Worm (Caenorhabditis elegans) whole organism, L1 larva: ENCODE results near the gene C41A3.2.

Source experiments
- C16A3.4 ChIP-seq: fragments of 150-350 bp; optimal IDR thresholded peaks from 2 replicates; lab custom pipeline; 2014; ENCODE audit warnings: missing biosample characterization, missing genetic modification characterization
- C34B4.2 ChIP-seq: sonication (generic microtip); optimal IDR thresholded peaks from 2 replicates; lab custom pipeline; 2017; ENCODE audit warnings: mild to moderate bottlenecking, missing genetic modification characterization, missing compliant biosample characterization
- Y116A8C.19 ChIP-seq: sonication (generic microtip); optimal IDR thresholded peaks from 2 replicates; lab custom pipeline; 2016; ENCODE audit warnings: missing compliant biosample characterization, missing genetic modification characterization, borderline replicate concordance
- alr-1 ChIP-seq: fragments of 200-800 bp; sonication (Bioruptor generic); optimal IDR thresholded peaks from 2 replicates; lab custom pipeline; 2018; ENCODE audit warnings: borderline replicate concordance, mild to moderate bottlenecking, missing genetic modification characterization, missing compliant biosample characterization
- ama-1 ChIP-seq: fragments of 150-350 bp; optimal IDR thresholded peaks from 2 replicates; lab custom pipeline; 2014
- ceh-63 ChIP-seq: fragments of 200-800 bp; sonication (Bioruptor generic); optimal IDR thresholded peaks from 2 replicates; lab custom pipeline; 2018; ENCODE audit warnings: mild to moderate bottlenecking, missing genetic modification characterization, missing compliant biosample characterization
- ceh-8 ChIP-seq: fragments of 200-800 bp; sonication (Bioruptor generic); optimal IDR thresholded peaks from 2 replicates; lab custom pipeline; 2018; ENCODE audit warnings: mild to moderate bottlenecking, missing genetic modification characterization, moderate library complexity, missing compliant biosample characterization
- ceh-88 ChIP-seq: fragments of 200-800 bp; sonication (Bioruptor generic); IDR thresholded peaks from 2 replicates; pipeline ENCODE4 v1.3.6; 2022; ENCODE audit warnings: missing genetic modification characterization, missing compliant biosample characterization
- ceh-90 ChIP-seq: sonication (generic microtip); optimal IDR thresholded peaks from 2 replicates; lab custom pipeline; 2016; ENCODE audit warnings: missing genetic modification characterization, missing compliant biosample characterization
- ces-1 ChIP-seq: fragments of 150-350 bp; optimal IDR thresholded peaks from 2 replicates; lab custom pipeline; 2014; ENCODE audit warnings: missing biosample characterization, missing genetic modification reagents, missing genetic modification characterization
- dsc-1 ChIP-seq: sonication (generic microtip); optimal IDR thresholded peaks from 2 replicates; lab custom pipeline; 2016; ENCODE audit warnings: mild to moderate bottlenecking, missing genetic modification characterization, missing compliant biosample characterization
- efl-1 ChIP-seq, 4 experiments: fragments of 150-350 bp; optimal IDR thresholded peaks in 3 of 4; peaks in 1 of 4; 1 replicate in 1 of 4; 2 replicates in 3 of 4; lab custom pipeline; 2014; ENCODE audit warnings: missing biosample characterization in 2 of 4, missing genetic modification characterization in 2 of 4, missing genetic modification reagents in 2 of 4
- efl-3 ChIP-seq: fragments of 200-800 bp; sonication (Bioruptor generic); optimal IDR thresholded peaks from 2 replicates; lab custom pipeline; 2018; ENCODE audit warnings: mild to moderate bottlenecking, missing genetic modification characterization, missing compliant biosample characterization
- egl-13 ChIP-seq: sonication (generic microtip); optimal IDR thresholded peaks from 2 replicates; lab custom pipeline; 2016; ENCODE audit warnings: missing genotype, missing genetic modification reagents, missing genetic modification characterization, missing compliant biosample characterization
- egl-27 ChIP-seq, 2 experiments: fragments of 150-350 bp in 1 of 2; sonication (generic microtip); optimal IDR thresholded peaks; 3 replicates each; lab custom pipeline; 2017 to 2018; ENCODE audit warnings: missing biosample characterization in 2 of 2, missing genetic modification characterization in 2 of 2, missing genetic modification reagents in 2 of 2
- elt-2 ChIP-seq: sonication (generic microtip); optimal IDR thresholded peaks from 2 replicates; lab custom pipeline; 2016; ENCODE audit warnings: missing genetic modification characterization, mild to moderate bottlenecking, inconsistent platforms, missing compliant biosample characterization, missing genetic modification reagents
- ets-5 ChIP-seq: fragments of 200-800 bp; sonication (Bioruptor generic); IDR thresholded peaks from 2 replicates; pipeline ENCODE4 v1.3.6; 2022; ENCODE audit warnings: missing genetic modification characterization, missing compliant biosample characterization
- fkh-10 ChIP-seq: sonication (generic microtip); optimal IDR thresholded peaks from 2 replicates; lab custom pipeline; 2017; ENCODE audit warnings: missing biosample characterization, missing genetic modification reagents, missing genetic modification characterization
- fkh-4 ChIP-seq: sonication (generic microtip); optimal IDR thresholded peaks from 2 replicates; lab custom pipeline; 2016; ENCODE audit warnings: missing compliant biosample characterization, missing genetic modification characterization, borderline replicate concordance
- fos-1 ChIP-seq: fragments of 150-350 bp; optimal IDR thresholded peaks from 2 replicates; lab custom pipeline; 2014; ENCODE audit warnings: missing biosample characterization, missing genetic modification characterization
- grh-1 ChIP-seq: fragments of 200-800 bp; sonication (Bioruptor generic); IDR thresholded peaks from 2 replicates; pipeline ENCODE4 v1.3.6; 2022; ENCODE audit warnings: missing genetic modification reagents, missing genetic modification characterization, missing compliant biosample characterization
- irx-1 ChIP-seq: sonication (generic microtip); optimal IDR thresholded peaks from 2 replicates; lab custom pipeline; 2016; ENCODE audit warnings: missing genetic modification characterization, missing compliant biosample characterization
- jun-1 ChIP-seq: fragments of 150-350 bp; optimal IDR thresholded peaks from 2 replicates; lab custom pipeline; 2014; ENCODE audit warnings: missing biosample characterization, missing genetic modification reagents, missing genetic modification characterization
- lin-39 ChIP-seq: fragments of 150-350 bp; optimal IDR thresholded peaks from 2 replicates; lab custom pipeline; 2014; ENCODE audit warnings: missing biosample characterization, missing genetic modification reagents, missing genetic modification characterization
- lir-3 ChIP-seq: sonication (generic microtip); optimal IDR thresholded peaks from 2 replicates; lab custom pipeline; 2016; ENCODE audit warnings: mild to moderate bottlenecking, missing genetic modification characterization, moderate library complexity, missing compliant biosample characterization; ENCODE audit not compliant: poor library complexity
- lsy-2 ChIP-seq, 2 experiments: fragments of 150-350 bp; optimal IDR thresholded peaks; 2 replicates each; lab custom pipeline; 2014; ENCODE audit warnings: missing biosample characterization in 2 of 2, missing genetic modification characterization in 2 of 2
- mdl-1 ChIP-seq, 2 experiments: fragments of 150-350 bp; optimal IDR thresholded peaks; 2 replicates each; lab custom pipeline; 2014 to 2017; ENCODE audit warnings: missing biosample characterization in 2 of 2, missing genetic modification characterization in 2 of 2, inconsistent platforms in 1 of 2
- mep-1 ChIP-seq: fragments of 150-350 bp; optimal IDR thresholded peaks from 2 replicates; lab custom pipeline; 2014; ENCODE audit warnings: missing biosample characterization, missing genetic modification characterization
- nhr-11 ChIP-seq: fragments of 150-350 bp; optimal IDR thresholded peaks from 2 replicates; lab custom pipeline; 2014; ENCODE audit warnings: missing biosample characterization, missing genetic modification characterization
- nhr-19 ChIP-seq: fragments of 200-800 bp; sonication (Bioruptor generic); conservative IDR thresholded peaks from 2 replicates; pipeline ENCODE4 v1.3.6; 2022; ENCODE audit warnings: missing genetic modification characterization, missing compliant biosample characterization
- nhr-20 ChIP-seq: sonication (generic microtip); optimal IDR thresholded peaks from 2 replicates; lab custom pipeline; 2016; ENCODE audit warnings: mild to moderate bottlenecking, missing genetic modification characterization, missing compliant biosample characterization
- nhr-237 ChIP-seq: fragments of 150-350 bp; optimal IDR thresholded peaks from 2 replicates; lab custom pipeline; 2014; ENCODE audit warnings: missing biosample characterization, missing genetic modification characterization
- nhr-28 ChIP-seq: fragments of 150-350 bp; optimal IDR thresholded peaks from 2 replicates; lab custom pipeline; 2014; ENCODE audit warnings: missing biosample characterization, missing genetic modification characterization
- nhr-71 ChIP-seq: sonication (generic microtip); optimal IDR thresholded peaks from 2 replicates; lab custom pipeline; 2016; ENCODE audit warnings: mild to moderate bottlenecking, missing genetic modification characterization, moderate library complexity, missing compliant biosample characterization
- nhr-84 ChIP-seq: sonication (generic microtip); optimal IDR thresholded peaks from 2 replicates; lab custom pipeline; 2017; ENCODE audit warnings: missing biosample characterization, missing genetic modification characterization
- pag-3 ChIP-seq: sonication (generic microtip); optimal IDR thresholded peaks from 2 replicates; lab custom pipeline; 2017; ENCODE audit warnings: missing genetic modification characterization, mild to moderate bottlenecking, missing compliant biosample characterization, antibody characterized with exemption, borderline replicate concordance; ENCODE audit not compliant: insufficient read depth
- pqm-1 ChIP-seq: sonication (generic microtip); optimal IDR thresholded peaks from 3 replicates; lab custom pipeline; 2017; ENCODE audit warnings: missing biosample characterization, missing genetic modification characterization
- rnt-1 ChIP-seq: sonication (generic microtip); optimal IDR thresholded peaks from 2 replicates; lab custom pipeline; 2016; ENCODE audit warnings: mild to moderate bottlenecking, missing genetic modification characterization, moderate library complexity, missing compliant biosample characterization
- skn-1 ChIP-seq: fragments of 150-350 bp; optimal IDR thresholded peaks from 2 replicates; lab custom pipeline; 2014; ENCODE audit warnings: missing biosample characterization, missing genetic modification characterization
- snpc-4 ChIP-seq: fragments of 150-350 bp; optimal IDR thresholded peaks from 2 replicates; lab custom pipeline; 2014; ENCODE audit warnings: missing biosample characterization, missing genetic modification characterization
- sox-4 ChIP-seq: sonication (generic microtip); optimal IDR thresholded peaks from 2 replicates; lab custom pipeline; 2016; ENCODE audit warnings: missing genetic modification characterization, missing compliant biosample characterization
- sptf-1 ChIP-seq: fragments of 150-350 bp; optimal IDR thresholded peaks from 2 replicates; lab custom pipeline; 2014; ENCODE audit warnings: missing biosample characterization, missing genetic modification characterization
- unc-130 ChIP-seq: fragments of 150-350 bp; optimal IDR thresholded peaks from 2 replicates; lab custom pipeline; 2017; ENCODE audit warnings: missing biosample characterization, missing genetic modification characterization, inconsistent platforms
- unc-30 ChIP-seq: sonication (generic microtip); optimal IDR thresholded peaks from 2 replicates; lab custom pipeline; 2017; ENCODE audit warnings: missing biosample characterization, missing genetic modification characterization
- unc-98 ChIP-seq: fragments of 200-800 bp; sonication (Bioruptor generic); IDR thresholded peaks from 2 replicates; pipeline ENCODE4 v1.3.6; 2022; ENCODE audit warnings: missing genetic modification characterization, missing compliant biosample characterization
- vab-15 ChIP-seq: sonication (generic microtip); optimal IDR thresholded peaks from 2 replicates; lab custom pipeline; 2017; ENCODE audit warnings: missing genotype, mild to moderate bottlenecking, missing genetic modification characterization, missing compliant biosample characterization
- xbp-1 ChIP-seq: sonication (generic microtip); optimal IDR thresholded peaks from 2 replicates; lab custom pipeline; 2016; ENCODE audit warnings: missing genetic modification characterization, missing compliant biosample characterization
- ztf-4 ChIP-seq: fragments of 150-350 bp; optimal IDR thresholded peaks from 2 replicates; lab custom pipeline; 2014; ENCODE audit warnings: missing biosample characterization, missing genetic modification characterization

The C41A3.2 gene

DNA sequence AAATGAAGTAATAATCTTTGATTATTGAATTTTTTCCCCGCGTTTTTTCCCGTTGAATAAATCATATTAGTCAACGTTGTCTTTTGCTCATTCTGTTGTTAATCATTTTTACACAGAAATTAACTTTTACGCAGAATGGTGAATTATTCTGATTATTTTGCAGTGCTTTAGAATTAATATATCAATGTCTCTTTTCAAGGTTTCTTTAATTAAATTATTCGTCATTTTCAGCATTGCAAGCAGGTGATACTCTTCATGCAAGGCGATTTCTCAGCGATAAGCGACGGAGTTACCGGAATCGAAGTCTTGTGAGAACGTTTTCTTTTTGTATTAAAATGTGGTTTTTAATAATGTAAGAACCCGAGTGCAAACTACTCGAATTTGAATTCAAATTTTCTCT lies 26.5 kb downstream of the C41A3.2 start (continued):
- TF ChIP-seq ama-1 (lab: Kevin White, UChicago) (no peak), ceh-90 (tag; lab: Kevin White, UChicago) (no peak), mdl-1 (tag; optimal IDR thresholded peaks at IDR 0.05; lab: Kevin White, UChicago) (no peak), skn-1 (tag; lab: Kevin White, UChicago) (no peak), C16A3.4 (tag; lab: Kevin White, UChicago) (no peak), nhr-84 (no peak), sptf-1 (tag; lab: Kevin White, UChicago) (no peak), pqm-1 (tag; lab: Kevin White, UChicago) (no peak), dsc-1 (no peak), snpc-4 (no peak), ets-5 (GFP tag; lab: Robert Waterston, UW) (no peak), fkh-10 (GFP tag; lab: Kevin White, UChicago) (no peak), unc-30 (tag; lab: Kevin White, UChicago) (no peak), fos-1 (tag; lab: Kevin White, UChicago) (no peak), C34B4.2 (no peak), ceh-88 (GFP tag; lab: Robert Waterston, UW) (no peak), nhr-19 (GFP tag; lab: Robert Waterston, UW) (no peak), egl-27 (tag; optimal IDR thresholded peaks at IDR 0.05; lab: Kevin White, UChicago) (no peak), unc-130 (no peak), unc-98 (GFP tag; lab: Robert Waterston, UW) (no peak), ztf-4 (tag; lab: Kevin White, UChicago) (no peak), efl-3 (GFP tag; lab: Kevin White, UChicago) (no peak), grh-1 (GFP tag; lab: Robert Waterston, UW) (no peak), Y116A8C.19 (tag; lab: Kevin White, UChicago) (no peak), sox-4 (tag; lab: Kevin White, UChicago) (peak; percentile 38), vab-15 (tag; lab: Kevin White, UChicago) (no peak), lir-3 (tag; lab: Kevin White, UChicago) (no peak), egl-13 (tag; lab: Kevin White, UChicago) (no peak), mep-1 (tag; lab: Kevin White, UChicago) (peak; percentile 1), jun-1 (tag; lab: Kevin White, UChicago) (no peak), lsy-2 (tag; optimal IDR thresholded peaks at IDR 0.05; lab: Kevin White, UChicago) (no peak)
- TF ChIP-seq, all 84 proteins: peak for 11

- TF ChIP-seq ceh-90 (tag; lab: Kevin White, UChicago) (no peak), elt-2 (no peak), jun-1 (tag; lab: Kevin White, UChicago) (no peak), fkh-4 (no peak), rnt-1 (tag; lab: Kevin White, UChicago) (no peak), efl-1 (optimal IDR thresholded peaks at IDR 0.05; lab: Kevin White, UChicago) (no peak), efl-1 (GFP tag; optimal IDR thresholded peaks at IDR 0.05 in 1 of 2; lab: Kevin White, UChicago) (no peak), ceh-63 (no peak), nhr-20 (tag; lab: Kevin White, UChicago) (no peak), unc-130 (no peak), lin-39 (no peak)
These were observed 27.6 kb downstream of the C41A3.2 start, which contains the start of gene kcnl-3 for ce11 chrX:5386558-5386957. Gene kcnl-3 (plus strand): TSS chrX:5386858.

DNA sequence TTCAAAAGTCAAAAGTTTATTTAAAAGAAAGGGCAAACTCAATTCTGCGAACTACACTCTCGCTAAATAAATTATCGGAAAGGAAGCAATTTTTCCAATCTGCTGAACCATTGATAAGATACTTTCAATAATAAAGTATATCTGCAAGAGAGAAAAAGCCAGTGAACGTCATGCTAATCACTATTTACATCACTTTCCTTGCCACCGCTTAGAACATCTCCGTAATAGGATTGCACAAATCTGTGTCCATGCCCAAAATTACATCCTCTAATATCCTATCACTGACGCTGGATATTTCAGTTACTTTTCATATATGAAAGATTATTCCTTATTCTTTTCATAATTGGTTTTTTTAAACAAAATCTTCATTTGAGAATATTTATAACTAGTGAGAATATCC lies 31.4 kb downstream of the C41A3.2 start:
- TF ChIP-seq dsc-1 (peak; percentile 84), mep-1 (tag; lab: Kevin White, UChicago) (no peak)

DNA sequence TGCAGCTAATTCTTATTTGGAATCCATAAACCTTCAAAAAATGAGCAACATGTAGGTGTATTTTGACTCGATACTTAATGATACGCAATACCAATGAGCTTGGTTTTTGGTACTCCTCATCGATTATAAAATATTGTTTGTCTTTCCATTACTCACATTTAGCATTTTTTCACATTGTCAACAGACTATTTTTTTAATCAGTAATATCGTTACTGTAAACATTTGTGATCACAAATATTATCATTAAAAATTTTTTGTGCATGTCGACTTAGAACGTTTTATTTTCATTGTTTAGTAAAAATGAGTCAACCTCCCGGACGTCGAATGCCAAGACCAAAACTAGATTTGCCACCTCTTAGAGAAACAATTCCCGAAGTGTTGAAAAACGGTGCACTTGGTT lies 36.8 kb downstream of the C41A3.2 start, which contains the start of gene sek-5:
Gene sek-5 (plus strand): TSS at position 301 of the 400 bp plus-strand sequence.
- TF ChIP-seq ceh-8 (GFP tag; lab: Kevin White, UChicago) (no peak), nhr-237 (tag; lab: Kevin White, UChicago) (no peak), ets-5 (GFP tag; lab: Robert Waterston, UW) (no peak), nhr-11 (tag; lab: Kevin White, UChicago) (no peak), alr-1 (tag; lab: Kevin White, UChicago) (no peak), pag-3 (tag; lab: Kevin White, UChicago) (no peak), xbp-1 (no peak), sox-4 (tag; lab: Kevin White, UChicago) (no peak), ceh-90 (tag; lab: Kevin White, UChicago) (no peak), irx-1 (tag; lab: Kevin White, UChicago) (no peak), fos-1 (tag; lab: Kevin White, UChicago) (no peak), nhr-28 (no peak), nhr-71 (tag; lab: Kevin White, UChicago) (no peak), ces-1 (GFP tag; lab: Kevin White, UChicago) (no peak)
